Fruit fly (Drosophila melanogaster) whole organism, embryonic: Measurements from ENCODE around the gene GlcAT-P.

Experiments used
- C15 ChIP-seq: fragments of 200-800 bp; sonication (Bioruptor generic); IDR thresholded peaks from 3 replicates; pipeline ENCODE4 v1.3.6; 2022; ENCODE audit warnings: missing biosample characterization, missing genetic modification characterization
- CG10209 ChIP-seq: fragments of 200-800 bp; sonication (Bioruptor generic); optimal IDR thresholded peaks from 3 replicates; lab custom pipeline; 2017; ENCODE audit warnings: missing biosample characterization, mild to moderate bottlenecking, missing genetic modification characterization, missing genetic modification reagents
- CG1024 ChIP-seq: fragments of 200-800 bp; sonication (Bioruptor generic); IDR thresholded peaks from 2 replicates; pipeline ENCODE4 v1.3.6; 2022; ENCODE audit warnings: missing biosample characterization, missing genetic modification characterization
- CG10366 ChIP-seq: fragments of 200-800 bp; sonication (Bioruptor generic); IDR thresholded peaks from 2 replicates; pipeline ENCODE4 v1.3.6; 2022; ENCODE audit warnings: missing biosample characterization, missing genetic modification characterization
- CG10431 ChIP-seq: fragments of 200-800 bp; sonication (Bioruptor generic); optimal IDR thresholded peaks from 3 replicates; lab custom pipeline; 2018; ENCODE audit warnings: missing biosample characterization, mild to moderate bottlenecking, missing genetic modification characterization
- CG12219 ChIP-seq: fragments of 200-800 bp; sonication (Bioruptor generic); optimal IDR thresholded peaks from 3 replicates; lab custom pipeline; 2018; ENCODE audit warnings: missing biosample characterization, mild to moderate bottlenecking, missing genetic modification characterization
- CG12236 ChIP-seq: fragments of 200-800 bp; sonication (Bioruptor generic); optimal IDR thresholded peaks from 2 replicates; lab custom pipeline; 2016; ENCODE audit warnings: missing biosample characterization, missing genetic modification characterization
- CG13424 ChIP-seq: fragments of 200-800 bp; sonication (Bioruptor generic); optimal IDR thresholded peaks from 2 replicates; lab custom pipeline; 2019; ENCODE audit warnings: missing biosample characterization, mild to moderate bottlenecking, missing genetic modification characterization, moderate library complexity
- CG13894 ChIP-seq: fragments of 200-800 bp; sonication (Bioruptor generic); optimal IDR thresholded peaks from 3 replicates; lab custom pipeline; 2018; ENCODE audit warnings: missing biosample characterization, mild to moderate bottlenecking, missing genetic modification characterization, moderate library complexity
- CG14050 ChIP-seq: fragments of 200-800 bp; sonication (Bioruptor generic); IDR thresholded peaks from 3 replicates; pipeline ENCODE4 v1.3.6; 2022; ENCODE audit warnings: missing biosample characterization, missing genetic modification characterization
- CG17359 ChIP-seq: fragments of 200-800 bp; sonication (Bioruptor generic); optimal IDR thresholded peaks from 3 replicates; lab custom pipeline; 2018; ENCODE audit warnings: missing biosample characterization, mild to moderate bottlenecking, missing genetic modification characterization, moderate library complexity
- CG18262 ChIP-seq: fragments of 200-800 bp; optimal IDR thresholded peaks from 3 replicates; lab custom pipeline; 2019; ENCODE audit warnings: missing biosample characterization, mild to moderate bottlenecking, missing genetic modification characterization, moderate library complexity
- CG1832 ChIP-seq: fragments of 200-800 bp; sonication (Bioruptor generic); optimal IDR thresholded peaks from 2 replicates; lab custom pipeline; 2017; ENCODE audit warnings: missing biosample characterization, mild to moderate bottlenecking, missing genetic modification characterization, inconsistent platforms
- CG30020 ChIP-seq: fragments of 200-800 bp; optimal IDR thresholded peaks from 2 replicates; lab custom pipeline; 2019; ENCODE audit warnings: missing biosample characterization, mild to moderate bottlenecking, missing genetic modification characterization, moderate library complexity
- CG30431 ChIP-seq: fragments of 200-800 bp; sonication (Bioruptor generic); optimal IDR thresholded peaks from 2 replicates; lab custom pipeline; 2017; ENCODE audit warnings: missing biosample characterization, missing genetic modification characterization
- CG33213 ChIP-seq: fragments of 200-800 bp; sonication (Bioruptor generic); optimal IDR thresholded peaks from 3 replicates; lab custom pipeline; 2016; ENCODE audit warnings: missing biosample characterization, missing genetic modification characterization
- CG34376 ChIP-seq: fragments of 200-800 bp; sonication (Bioruptor generic); optimal IDR thresholded peaks from 2 replicates; lab custom pipeline; 2018; ENCODE audit warnings: missing biosample characterization, mild to moderate bottlenecking, missing genetic modification characterization
- CG5180 ChIP-seq: fragments of 200-800 bp; sonication (Bioruptor generic); optimal IDR thresholded peaks from 3 replicates; lab custom pipeline; 2017; ENCODE audit warnings: missing biosample characterization, missing genetic modification characterization, mild to moderate bottlenecking, moderate library complexity, missing genetic modification reagents
- CG5953 ChIP-seq: fragments of 200-800 bp; sonication (Bioruptor generic); IDR thresholded peaks from 2 replicates; pipeline ENCODE4 v1.3.6; 2022; ENCODE audit warnings: missing biosample characterization, missing genetic modification characterization
- CG6854 ChIP-seq: fragments of 200-800 bp; sonication (Bioruptor generic); optimal IDR thresholded peaks from 3 replicates; lab custom pipeline; 2017; ENCODE audit warnings: missing biosample characterization, mild to moderate bottlenecking, missing genetic modification characterization
- CG9437 ChIP-seq: fragments of 200-800 bp; sonication (Bioruptor generic); optimal IDR thresholded peaks from 2 replicates; lab custom pipeline; 2018; ENCODE audit warnings: missing biosample characterization, mild to moderate bottlenecking, missing genetic modification characterization
- HLH3B ChIP-seq: fragments of 200-800 bp; sonication (Bioruptor generic); IDR thresholded peaks from 2 replicates; pipeline ENCODE4 v1.3.6; 2022; ENCODE audit warnings: missing biosample characterization, missing genetic modification characterization
- HmgD ChIP-seq: fragments of 200-800 bp; sonication (Bioruptor generic); optimal IDR thresholded peaks from 3 replicates; lab custom pipeline; 2016; ENCODE audit warnings: missing biosample characterization, missing genetic modification characterization
- Lhr ChIP-seq: fragments of 200-800 bp; sonication (Bioruptor generic); optimal IDR thresholded peaks from 3 replicates; lab custom pipeline; 2017; ENCODE audit warnings: mild to moderate bottlenecking, missing biosample characterization, missing genetic modification reagents, missing genetic modification characterization
- Myb ChIP-seq: fragments of 200-800 bp; sonication (Bioruptor generic); optimal IDR thresholded peaks from 2 replicates; lab custom pipeline; 2016; ENCODE audit warnings: missing biosample characterization, missing genetic modification characterization
- Pdp1 ChIP-seq, 2 experiments: fragments of 200-800 bp; sonication (Bioruptor generic); optimal IDR thresholded peaks; 3 replicates each; lab custom pipeline; 2016; ENCODE audit warnings: missing biosample characterization in 2 of 2, missing genetic modification characterization in 2 of 2, mild to moderate bottlenecking in 1 of 2, moderate library complexity in 1 of 2
- Ptx1 ChIP-seq: fragments of 200-800 bp; sonication (Bioruptor generic); IDR thresholded peaks from 2 replicates; pipeline ENCODE4 v1.3.6; 2022; ENCODE audit warnings: missing biosample characterization, missing genetic modification characterization
- Sox102F ChIP-seq: fragments of 200-800 bp; sonication (Bioruptor generic); optimal IDR thresholded peaks from 2 replicates; lab custom pipeline; 2018; ENCODE audit warnings: missing biosample characterization, mild to moderate bottlenecking, missing genetic modification characterization, moderate library complexity
- Spps ChIP-seq: fragments of 200-800 bp; sonication (Bioruptor generic); optimal IDR thresholded peaks from 2 replicates; lab custom pipeline; 2018; ENCODE audit warnings: missing biosample characterization, mild to moderate bottlenecking, missing genetic modification characterization
- Sry-δ ChIP-seq: fragments of 200-800 bp; sonication (Bioruptor generic); optimal IDR thresholded peaks from 2 replicates; lab custom pipeline; 2016; ENCODE audit warnings: missing biosample characterization, missing genetic modification characterization
- Ssrp ChIP-seq: fragments of 200-800 bp; sonication (Bioruptor generic); optimal IDR thresholded peaks from 2 replicates; lab custom pipeline; 2018; ENCODE audit warnings: missing biosample characterization, mild to moderate bottlenecking, missing genetic modification characterization, moderate library complexity
- ara ChIP-seq: fragments of 200-800 bp; sonication (Bioruptor generic); IDR thresholded peaks from 2 replicates; pipeline ENCODE4 v1.3.6; 2022; ENCODE audit warnings: missing biosample characterization, missing genetic modification characterization
- caup ChIP-seq: fragments of 200-800 bp; sonication (Bioruptor generic); optimal IDR thresholded peaks from 3 replicates; lab custom pipeline; 2017; ENCODE audit warnings: missing biosample characterization, mild to moderate bottlenecking, missing genetic modification characterization, moderate library complexity; ENCODE audit not compliant: severe bottlenecking
- cg ChIP-seq: fragments of 200-800 bp; sonication (Bioruptor generic); optimal IDR thresholded peaks from 3 replicates; lab custom pipeline; 2019; ENCODE audit warnings: missing biosample characterization, mild to moderate bottlenecking, missing genetic modification characterization, moderate library complexity
- dati ChIP-seq: fragments of 200-800 bp; sonication (Bioruptor generic); IDR thresholded peaks from 2 replicates; pipeline ENCODE4 v1.3.6; 2022; ENCODE audit warnings: missing biosample characterization, missing genetic modification characterization
- esg ChIP-seq: fragments of 200-800 bp; sonication (Bioruptor generic); conservative IDR thresholded peaks from 2 replicates; pipeline ENCODE4 v1.3.6; 2022; ENCODE audit warnings: missing biosample characterization, missing genetic modification characterization
- eyg ChIP-seq: fragments of 200-800 bp; sonication (Bioruptor generic); optimal IDR thresholded peaks from 3 replicates; lab custom pipeline; 2016; ENCODE audit warnings: missing biosample characterization, missing genetic modification characterization
- fd64A ChIP-seq: fragments of 200-800 bp; sonication (Bioruptor generic); optimal IDR thresholded peaks from 3 replicates; lab custom pipeline; 2018; ENCODE audit warnings: missing biosample characterization, mild to moderate bottlenecking, missing genetic modification characterization
- gfzf ChIP-seq: fragments of 200-800 bp; sonication (Bioruptor generic); optimal IDR thresholded peaks from 2 replicates; lab custom pipeline; 2016; ENCODE audit warnings: missing biosample characterization, mild to moderate bottlenecking, missing genetic modification characterization, moderate library complexity
- h ChIP-seq: fragments of >200 bp; optimal IDR thresholded peaks from 2 replicates; lab custom pipeline; 2017
- hth ChIP-seq: fragments of >200 bp; optimal IDR thresholded peaks from 2 replicates; lab custom pipeline; 2017; ENCODE audit warnings: inconsistent platforms
- ind ChIP-seq: fragments of 200-800 bp; sonication (Bioruptor generic); optimal IDR thresholded peaks from 3 replicates; lab custom pipeline; 2016; ENCODE audit warnings: missing biosample characterization, missing genetic modification characterization
- jing ChIP-seq: fragments of 200-800 bp; sonication (Bioruptor generic); optimal IDR thresholded peaks from 2 replicates; lab custom pipeline; 2018; ENCODE audit warnings: missing biosample characterization, mild to moderate bottlenecking, missing genetic modification characterization
- knrl ChIP-seq: fragments of 200-800 bp; sonication (Bioruptor generic); IDR thresholded peaks from 3 replicates; pipeline ENCODE4 v1.3.6; 2022; ENCODE audit warnings: missing biosample characterization, missing genetic modification characterization; ENCODE audit not compliant: partially characterized antibody
- lbe ChIP-seq: fragments of 200-800 bp; sonication (Bioruptor generic); optimal IDR thresholded peaks from 2 replicates; lab custom pipeline; 2016; ENCODE audit warnings: missing biosample characterization, mild to moderate bottlenecking, missing genetic modification characterization
- luna ChIP-seq: fragments of 200-800 bp; sonication (Bioruptor generic); optimal IDR thresholded peaks from 2 replicates; lab custom pipeline; 2016; ENCODE audit warnings: missing biosample characterization, missing genetic modification characterization
- pita ChIP-seq: fragments of 200-800 bp; sonication (Bioruptor generic); optimal IDR thresholded peaks from 2 replicates; lab custom pipeline; 2017; ENCODE audit warnings: missing biosample characterization, mild to moderate bottlenecking, missing genetic modification characterization
- prd ChIP-seq, 3 experiments: fragments of >200 bp in 2 of 3; fragments of 200-800 bp in 1 of 3; sonication (Bioruptor generic) in 1 of 3; optimal IDR thresholded peaks in 2 of 3; IDR thresholded peaks in 1 of 3; 2 replicates in 2 of 3; 3 replicates in 1 of 3; pipeline versions ENCODE4 v1.3.6 to Lab custom; 2017 to 2022; ENCODE audit warnings: missing biosample characterization in 1 of 3, missing genetic modification characterization in 1 of 3
- schlank ChIP-seq: fragments of 200-800 bp; sonication (Bioruptor generic); optimal IDR thresholded peaks from 2 replicates; lab custom pipeline; 2018; ENCODE audit warnings: missing biosample characterization, mild to moderate bottlenecking, missing genetic modification characterization
- tap ChIP-seq: fragments of 200-800 bp; optimal IDR thresholded peaks from 3 replicates; lab custom pipeline; 2019; ENCODE audit warnings: missing biosample characterization, mild to moderate bottlenecking, missing genetic modification characterization, moderate library complexity
- vnd ChIP-seq: fragments of 200-800 bp; sonication (Bioruptor generic); IDR thresholded peaks from 3 replicates; pipeline ENCODE4 v1.3.6; 2022; ENCODE audit warnings: missing biosample characterization, missing genetic modification characterization; ENCODE audit not compliant: partially characterized antibody

The GlcAT-P gene

DNA sequence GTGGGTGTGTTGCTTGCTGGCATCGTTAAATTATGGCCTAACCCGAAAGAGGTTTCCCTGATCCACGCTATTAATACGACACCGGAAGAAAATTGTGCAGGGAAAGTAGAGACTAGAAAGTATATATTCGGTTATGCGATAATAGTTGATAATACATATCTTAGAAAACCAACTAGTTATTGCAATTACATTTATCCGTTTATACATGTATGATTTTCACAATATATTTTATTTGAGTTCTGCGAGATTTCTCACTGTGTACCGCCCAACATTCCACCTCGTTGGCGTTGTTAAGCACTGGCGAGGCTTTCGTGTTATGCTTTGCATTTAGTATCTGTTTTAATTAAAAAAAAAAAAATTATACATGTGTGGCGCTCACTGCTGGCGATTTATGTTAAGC lies 42.0 kb downstream of the GlcAT-P start (continued):
- TF ChIP-seq CG18262 (tag; lab: Kevin White, UChicago) (no peak), CG12219 (GFP tag; lab: Kevin White, UChicago) (no peak), caup (GFP tag; lab: Kevin White, UChicago) (no peak), ara (GFP tag; lab: Robert Waterston, UW) (0 out of 2 replicates have a peak, but pooled peaks have one; percentile 14), gfzf (no peak), vnd (no peak), CG30020 (tag; lab: Kevin White, UChicago) (no peak), CG14050 (GFP tag; lab: Robert Waterston, UW) (0 out of 3 replicates have a peak, but pooled peaks have one; percentile 28), Lhr (no peak), CG10209 (GFP tag; lab: Kevin White, UChicago) (no peak), CG9437 (no peak), fd64A (GFP tag; lab: Kevin White, UChicago) (no peak), CG10431 (GFP tag; lab: Kevin White, UChicago) (no peak), tap (tag; lab: Kevin White, UChicago) (no peak), Sox102F (GFP tag; lab: Kevin White, UChicago) (peak; percentile 44), CG5180 (GFP tag; lab: Kevin White, UChicago) (no peak), CG6854 (GFP tag; lab: Kevin White, UChicago) (no peak), hth (no peak), C15 (GFP tag; lab: Robert Waterston, UW) (no peak), jing (GFP tag; lab: Kevin White, UChicago) (no peak), CG5953 (GFP tag; lab: Robert Waterston, UW) (no peak), pita (GFP tag; lab: Kevin White, UChicago) (no peak), luna (GFP tag; lab: Kevin White, UChicago) (no peak), CG1024 (GFP tag; lab: Robert Waterston, UW) (no peak), prd (optimal IDR thresholded peaks at IDR 0.05; lab: Kevin White, UChicago) (no peak), prd (GFP tag; IDR thresholded peaks at IDR 0.05; lab: Robert Waterston, UW) (peak; percentile 29; the same call in 1 of the 3 replicates), CG34376 (no peak), esg (peak; percentile 47), CG1832 (GFP tag; lab: Kevin White, UChicago) (no peak), CG10366 (no peak; the same call in 1 of the 2 replicates), CG12236 (GFP tag; lab: Kevin White, UChicago) (no peak), cg (GFP tag; lab: Kevin White, UChicago) (no peak), Ssrp (tag; lab: Kevin White, UChicago) (no peak), HLH3B (GFP tag; lab: Robert Waterston, UW) (0 out of 2 replicates have a peak, but pooled peaks have one; percentile 17), knrl (no peak), lbe (no peak), schlank (tag; lab: Kevin White, UChicago) (no peak), CG13894 (tag; lab: Kevin White, UChicago) (no peak), CG13424 (tag; lab: Kevin White, UChicago) (no peak), HmgD (no peak), Spps (tag; lab: Kevin White, UChicago) (no peak), dati (GFP tag; lab: Robert Waterston, UW) (no peak), Sry-δ (GFP tag; lab: Kevin White, UChicago) (no peak), Pdp1 (GFP tag; optimal IDR thresholded peaks at IDR 0.05; lab: Kevin White, UChicago) (no peak), CG30431 (GFP tag; lab: Kevin White, UChicago) (peak; percentile 6), Myb (GFP tag; lab: Kevin White, UChicago) (no peak), CG17359 (no peak), h (lab: Kevin White, UChicago) (no peak), Ptx1 (GFP tag; lab: Robert Waterston, UW) (0 out of 2 replicates have a peak, but pooled peaks have one; percentile 13), CG33213 (GFP tag; lab: Kevin White, UChicago) (no peak), eyg (GFP tag; lab: Kevin White, UChicago) (no peak), ind (GFP tag; lab: Kevin White, UChicago) (no peak)
